Worm (Caenorhabditis elegans) whole organism, L1 larva: Measurements from ENCODE around the gene srx-5.

Source experiments
- C16A3.4 ChIP-seq: fragments of 150-350 bp; optimal IDR thresholded peaks from 2 replicates; lab custom pipeline; 2014; ENCODE audit warnings: missing biosample characterization, missing genetic modification characterization
- C34B4.2 ChIP-seq: sonication (generic microtip); optimal IDR thresholded peaks from 2 replicates; lab custom pipeline; 2017; ENCODE audit warnings: mild to moderate bottlenecking, missing genetic modification characterization, missing compliant biosample characterization
- F16B12.6 ChIP-seq: fragments of 150-350 bp; optimal IDR thresholded peaks from 2 replicates; lab custom pipeline; 2014; ENCODE audit warnings: missing biosample characterization, missing genetic modification characterization
- alr-1 ChIP-seq: fragments of 200-800 bp; sonication (Bioruptor generic); optimal IDR thresholded peaks from 2 replicates; lab custom pipeline; 2018; ENCODE audit warnings: borderline replicate concordance, mild to moderate bottlenecking, missing genetic modification characterization, missing compliant biosample characterization
- aly-2 ChIP-seq: fragments of 150-350 bp; optimal IDR thresholded peaks from 2 replicates; lab custom pipeline; 2014; ENCODE audit warnings: missing biosample characterization, missing genetic modification characterization
- ama-1 ChIP-seq: fragments of 150-350 bp; optimal IDR thresholded peaks from 2 replicates; lab custom pipeline; 2014
- ceh-88 ChIP-seq: fragments of 200-800 bp; sonication (Bioruptor generic); IDR thresholded peaks from 2 replicates; pipeline ENCODE4 v1.3.6; 2022; ENCODE audit warnings: missing genetic modification characterization, missing compliant biosample characterization
- ceh-90 ChIP-seq: sonication (generic microtip); optimal IDR thresholded peaks from 2 replicates; lab custom pipeline; 2016; ENCODE audit warnings: missing genetic modification characterization, missing compliant biosample characterization
- dpl-1 ChIP-seq, 3 experiments: fragments of 150-350 bp in 2 of 3; sonication (generic microtip) in 1 of 3; optimal IDR thresholded peaks; 2 replicates each; lab custom pipeline; 2014 to 2017; ENCODE audit warnings: missing biosample characterization in 3 of 3, missing genetic modification characterization in 3 of 3, missing genetic modification reagents in 3 of 3
- efl-1 ChIP-seq, 4 experiments: fragments of 150-350 bp; optimal IDR thresholded peaks in 3 of 4; peaks in 1 of 4; 1 replicate in 1 of 4; 2 replicates in 3 of 4; lab custom pipeline; 2014; ENCODE audit warnings: missing biosample characterization in 2 of 4, missing genetic modification characterization in 2 of 4, missing genetic modification reagents in 2 of 4
- efl-3 ChIP-seq: fragments of 200-800 bp; sonication (Bioruptor generic); optimal IDR thresholded peaks from 2 replicates; lab custom pipeline; 2018; ENCODE audit warnings: mild to moderate bottlenecking, missing genetic modification characterization, missing compliant biosample characterization
- egl-27 ChIP-seq, 2 experiments: fragments of 150-350 bp in 1 of 2; sonication (generic microtip); optimal IDR thresholded peaks; 3 replicates each; lab custom pipeline; 2017 to 2018; ENCODE audit warnings: missing biosample characterization in 2 of 2, missing genetic modification characterization in 2 of 2, missing genetic modification reagents in 2 of 2
- elt-2 ChIP-seq: sonication (generic microtip); optimal IDR thresholded peaks from 2 replicates; lab custom pipeline; 2016; ENCODE audit warnings: missing genetic modification characterization, mild to moderate bottlenecking, inconsistent platforms, missing compliant biosample characterization, missing genetic modification reagents
- elt-3 ChIP-seq, 6 experiments: fragments of 150-350 bp in 1 of 6; sonication (generic microtip); optimal IDR thresholded peaks; 2 replicates each; lab custom pipeline; 2017 to 2018; ENCODE audit warnings: missing biosample characterization in 6 of 6, missing genetic modification characterization in 6 of 6, inconsistent platforms in 1 of 6
- fkh-8 ChIP-seq: sonication (generic microtip); optimal IDR thresholded peaks from 2 replicates; lab custom pipeline; 2016; ENCODE audit warnings: mild to moderate bottlenecking, missing genetic modification characterization, missing compliant biosample characterization
- fos-1 ChIP-seq: fragments of 150-350 bp; optimal IDR thresholded peaks from 2 replicates; lab custom pipeline; 2014; ENCODE audit warnings: missing biosample characterization, missing genetic modification characterization
- grh-1 ChIP-seq: fragments of 200-800 bp; sonication (Bioruptor generic); IDR thresholded peaks from 2 replicates; pipeline ENCODE4 v1.3.6; 2022; ENCODE audit warnings: missing genetic modification reagents, missing genetic modification characterization, missing compliant biosample characterization
- hlh-17 ChIP-seq: fragments of 200-800 bp; sonication (Bioruptor generic); optimal IDR thresholded peaks from 2 replicates; lab custom pipeline; 2018; ENCODE audit warnings: missing genetic modification characterization, mild to moderate bottlenecking, missing compliant biosample characterization, moderate library complexity, borderline replicate concordance
- hpl-2 ChIP-seq: fragments of 150-350 bp; optimal IDR thresholded peaks from 2 replicates; lab custom pipeline; 2014; ENCODE audit warnings: missing biosample characterization, missing genetic modification reagents, missing genetic modification characterization
- irx-1 ChIP-seq: sonication (generic microtip); optimal IDR thresholded peaks from 2 replicates; lab custom pipeline; 2016; ENCODE audit warnings: missing genetic modification characterization, missing compliant biosample characterization
- jun-1 ChIP-seq: fragments of 150-350 bp; optimal IDR thresholded peaks from 2 replicates; lab custom pipeline; 2014; ENCODE audit warnings: missing biosample characterization, missing genetic modification reagents, missing genetic modification characterization
- lin-13 ChIP-seq: fragments of 150-350 bp; optimal IDR thresholded peaks from 2 replicates; lab custom pipeline; 2014; ENCODE audit warnings: missing biosample characterization, missing genetic modification reagents, missing genetic modification characterization
- lin-14 ChIP-seq: fragments of 200-800 bp; sonication (Bioruptor generic); optimal IDR thresholded peaks from 2 replicates; lab custom pipeline; 2018; ENCODE audit warnings: mild to moderate bottlenecking, missing genetic modification characterization, moderate library complexity, missing compliant biosample characterization
- lin-35 ChIP-seq, 2 experiments: fragments of 150-350 bp; optimal IDR thresholded peaks; 2 replicates each; lab custom pipeline; 2014; ENCODE audit warnings: missing biosample characterization in 2 of 2, missing genetic modification characterization in 2 of 2, missing genetic modification reagents in 2 of 2
- lin-39 ChIP-seq: fragments of 150-350 bp; optimal IDR thresholded peaks from 2 replicates; lab custom pipeline; 2014; ENCODE audit warnings: missing biosample characterization, missing genetic modification reagents, missing genetic modification characterization
- lir-3 ChIP-seq: sonication (generic microtip); optimal IDR thresholded peaks from 2 replicates; lab custom pipeline; 2016; ENCODE audit warnings: mild to moderate bottlenecking, missing genetic modification characterization, moderate library complexity, missing compliant biosample characterization; ENCODE audit not compliant: poor library complexity
- lsy-2 ChIP-seq, 2 experiments: fragments of 150-350 bp; optimal IDR thresholded peaks; 2 replicates each; lab custom pipeline; 2014; ENCODE audit warnings: missing biosample characterization in 2 of 2, missing genetic modification characterization in 2 of 2
- mab-9 ChIP-seq: fragments of 200-800 bp; sonication (Bioruptor generic); IDR thresholded peaks from 2 replicates; pipeline ENCODE4 v1.3.6; 2022; ENCODE audit warnings: missing genetic modification reagents, missing genetic modification characterization, missing compliant biosample characterization
- mdl-1 ChIP-seq, 2 experiments: fragments of 150-350 bp; optimal IDR thresholded peaks; 2 replicates each; lab custom pipeline; 2014 to 2017; ENCODE audit warnings: missing biosample characterization in 2 of 2, missing genetic modification characterization in 2 of 2, inconsistent platforms in 1 of 2
- mef-2 ChIP-seq: fragments of 150-350 bp; optimal IDR thresholded peaks from 2 replicates; lab custom pipeline; 2014; ENCODE audit warnings: missing biosample characterization, missing genetic modification characterization
- nhr-11 ChIP-seq: fragments of 150-350 bp; optimal IDR thresholded peaks from 2 replicates; lab custom pipeline; 2014; ENCODE audit warnings: missing biosample characterization, missing genetic modification characterization
- nhr-19 ChIP-seq: fragments of 200-800 bp; sonication (Bioruptor generic); conservative IDR thresholded peaks from 2 replicates; pipeline ENCODE4 v1.3.6; 2022; ENCODE audit warnings: missing genetic modification characterization, missing compliant biosample characterization
- nhr-20 ChIP-seq: sonication (generic microtip); optimal IDR thresholded peaks from 2 replicates; lab custom pipeline; 2016; ENCODE audit warnings: mild to moderate bottlenecking, missing genetic modification characterization, missing compliant biosample characterization
- nhr-47 ChIP-seq: sonication (generic microtip); optimal IDR thresholded peaks from 2 replicates; lab custom pipeline; 2016; ENCODE audit warnings: mild to moderate bottlenecking, missing genetic modification characterization, moderate library complexity, missing compliant biosample characterization
- nhr-71 ChIP-seq: sonication (generic microtip); optimal IDR thresholded peaks from 2 replicates; lab custom pipeline; 2016; ENCODE audit warnings: mild to moderate bottlenecking, missing genetic modification characterization, moderate library complexity, missing compliant biosample characterization
- nhr-84 ChIP-seq: sonication (generic microtip); optimal IDR thresholded peaks from 2 replicates; lab custom pipeline; 2017; ENCODE audit warnings: missing biosample characterization, missing genetic modification characterization
- nhr-90 ChIP-seq: sonication (generic microtip); optimal IDR thresholded peaks from 2 replicates; lab custom pipeline; 2016; ENCODE audit warnings: mild to moderate bottlenecking, missing genetic modification characterization, missing compliant biosample characterization; ENCODE audit not compliant: poor library complexity
- pax-3 ChIP-seq: fragments of 200-800 bp; sonication (Bioruptor generic); optimal IDR thresholded peaks from 2 replicates; lab custom pipeline; 2018; ENCODE audit warnings: mild to moderate bottlenecking, missing genetic modification characterization, moderate library complexity, missing compliant biosample characterization
- rnt-1 ChIP-seq: sonication (generic microtip); optimal IDR thresholded peaks from 2 replicates; lab custom pipeline; 2016; ENCODE audit warnings: mild to moderate bottlenecking, missing genetic modification characterization, moderate library complexity, missing compliant biosample characterization
- snu-23 ChIP-seq: sonication (generic microtip); optimal IDR thresholded peaks from 2 replicates; lab custom pipeline; 2016; ENCODE audit warnings: missing genetic modification characterization, missing compliant biosample characterization
- sox-4 ChIP-seq: sonication (generic microtip); optimal IDR thresholded peaks from 2 replicates; lab custom pipeline; 2016; ENCODE audit warnings: missing genetic modification characterization, missing compliant biosample characterization
- sup-37 ChIP-seq: fragments of 200-800 bp; sonication (Bioruptor generic); optimal IDR thresholded peaks from 2 replicates; lab custom pipeline; 2018; ENCODE audit warnings: mild to moderate bottlenecking, missing genetic modification characterization, missing compliant biosample characterization
- swsn-7 ChIP-seq: sonication (generic microtip); optimal IDR thresholded peaks from 2 replicates; lab custom pipeline; 2016; ENCODE audit warnings: missing genetic modification characterization, missing compliant biosample characterization
- tbx-2 ChIP-seq: sonication (generic microtip); optimal IDR thresholded peaks from 2 replicates; lab custom pipeline; 2016; ENCODE audit warnings: missing genetic modification characterization, missing compliant biosample characterization
- unc-62 ChIP-seq: fragments of 150-350 bp; optimal IDR thresholded peaks from 2 replicates; lab custom pipeline; 2014; ENCODE audit warnings: missing biosample characterization, missing genetic modification reagents, missing genetic modification characterization
- xbp-1 ChIP-seq: sonication (generic microtip); optimal IDR thresholded peaks from 2 replicates; lab custom pipeline; 2016; ENCODE audit warnings: missing genetic modification characterization, missing compliant biosample characterization
- zag-1 ChIP-seq: fragments of 150-350 bp; optimal IDR thresholded peaks from 2 replicates; lab custom pipeline; 2014; ENCODE audit warnings: missing biosample characterization, missing genetic modification characterization
- zip-4 ChIP-seq: fragments of 200-800 bp; sonication (Bioruptor generic); optimal IDR thresholded peaks from 2 replicates; lab custom pipeline; 2018; ENCODE audit warnings: mild to moderate bottlenecking, missing genetic modification characterization, moderate library complexity, missing compliant biosample characterization
- ztf-11 ChIP-seq, 2 experiments: sonication (generic microtip); optimal IDR thresholded peaks; 2 replicates each; lab custom pipeline; 2016 to 2017; ENCODE audit warnings: missing genetic modification characterization in 2 of 2, missing biosample characterization in 1 of 2, missing compliant biosample characterization in 1 of 2

Gene srx-5

ce11 chrV:722889-723288 is 23.0 kb downstream of the srx-5 start:
- no peak for TF ChIP-seq C16A3.4 (tag; lab: Kevin White, UChicago)
- no peak for TF ChIP-seq mdl-1 (tag; optimal IDR thresholded peaks at IDR 0.05; lab: Kevin White, UChicago)
- TF ChIP-seq efl-3, result no peak

- TF ChIP-seq fkh-8 (tag; lab: Kevin White, UChicago) (peak; percentile 46), zip-4 (GFP tag; lab: Kevin White, UChicago) (peak; percentile 23), nhr-20 (tag; lab: Kevin White, UChicago) (peak; percentile 51), ceh-90 (tag; lab: Kevin White, UChicago) (no peak), xbp-1 (tag; lab: Kevin White, UChicago) (no peak), nhr-90 (tag; lab: Kevin White, UChicago) (peak; percentile 76), egl-27 (tag; optimal IDR thresholded peaks at IDR 0.05; lab: Kevin White, UChicago) (no peak), mef-2 (tag; lab: Kevin White, UChicago) (no peak), elt-2 (tag; lab: Kevin White, UChicago) (peak; percentile 60), snu-23 (GFP tag; lab: Kevin White, UChicago) (peak; percentile 78), elt-3 (tag; optimal IDR thresholded peaks at IDR 0.05; lab: Kevin White, UChicago) (peak in 2 of 6 experiments; percentile 12 to 20), ama-1 (lab: Kevin White, UChicago) (peak; percentile 89), sup-37 (GFP tag; lab: Kevin White, UChicago) (peak; percentile 55), F16B12.6 (no peak), fos-1 (tag; lab: Kevin White, UChicago) (no peak), lin-14 (GFP tag; lab: Kevin White, UChicago) (peak; percentile 71), ztf-11 (tag; optimal IDR thresholded peaks at IDR 0.05; lab: Kevin White, UChicago) (peak in 1 of 2 experiments; percentile 5), sox-4 (tag; lab: Kevin White, UChicago) (no peak), lin-13 (no peak), nhr-84 (tag; lab: Kevin White, UChicago) (peak; percentile 59), lin-35 (GFP tag; optimal IDR thresholded peaks at IDR 0.05; lab: Kevin White, UChicago) (peak in 1 of 2 experiments; percentile 85), rnt-1 (peak; percentile 53), alr-1 (no peak), swsn-7 (peak; percentile 7), hpl-2 (GFP tag; lab: Kevin White, UChicago) (peak; percentile 75), nhr-71 (tag; lab: Kevin White, UChicago) (peak; percentile 84), nhr-19 (GFP tag; lab: Robert Waterston, UW) (peak; percentile 70), lin-39 (tag; lab: Kevin White, UChicago) (peak; percentile 37), nhr-11 (tag; lab: Kevin White, UChicago) (peak; percentile 17), efl-1 (optimal IDR thresholded peaks at IDR 0.05; lab: Kevin White, UChicago) (peak; percentile 37 to 38), efl-1 (GFP tag; optimal IDR thresholded peaks at IDR 0.05 in 1 of 2; lab: Kevin White, UChicago) (peak in 1 of 2 experiments; percentile 95), mab-9 (GFP tag; lab: Robert Waterston, UW) (no peak), unc-62 (GFP tag; lab: Kevin White, UChicago) (no peak), C34B4.2 (tag; lab: Kevin White, UChicago) (no peak), zag-1 (tag; lab: Kevin White, UChicago) (no peak), pax-3 (no peak), grh-1 (GFP tag; lab: Robert Waterston, UW) (no peak), jun-1 (tag; lab: Kevin White, UChicago) (peak; percentile 48), dpl-1 (GFP tag; optimal IDR thresholded peaks at IDR 0.05; lab: Kevin White, UChicago) (no peak), tbx-2 (tag; lab: Kevin White, UChicago) (peak; percentile 69), lir-3 (tag; lab: Kevin White, UChicago) (peak; percentile 47), irx-1 (peak; percentile 3), lsy-2 (tag; optimal IDR thresholded peaks at IDR 0.05; lab: Kevin White, UChicago) (peak; percentile 51 to 58), aly-2 (tag; lab: Kevin White, UChicago) (peak; percentile 100), C16A3.4 (tag; lab: Kevin White, UChicago) (peak; percentile 92), ceh-88 (GFP tag; lab: Robert Waterston, UW) (peak; percentile 38; the same call in 1 of the 2 replicates), nhr-47 (tag; lab: Kevin White, UChicago) (peak; percentile 68), hlh-17 (GFP tag; lab: Kevin White, UChicago) (no peak)
These were observed 24.0 kb downstream of the srx-5 start, which contains the start of gene fbxb-72 for ce11 chrV:723895-724352. Gene fbxb-72 (minus strand): TSS chrV:723952.
